Worm (Caenorhabditis elegans): ENCODE results near the gene T19H12.12.

T19H12.12 gene

DNA sequence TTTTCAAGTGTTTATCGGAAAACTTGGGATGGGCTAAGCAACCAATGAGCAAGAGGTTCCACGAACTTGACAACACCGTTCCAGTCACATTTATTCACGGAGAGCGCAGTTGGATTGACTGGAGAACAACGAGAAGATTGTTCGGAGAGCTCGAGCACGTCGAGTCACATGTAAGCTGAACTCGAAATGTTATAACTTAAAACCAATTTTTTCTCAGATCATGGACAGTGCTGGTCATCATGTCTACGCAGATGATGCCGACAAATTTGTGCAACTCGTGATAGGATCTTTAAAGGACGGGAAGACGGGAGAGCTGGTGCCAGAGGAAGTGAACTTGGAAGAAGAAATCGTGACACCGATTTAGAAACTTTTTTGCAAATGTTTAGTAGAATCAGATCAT, 38.1 kb upstream of the T19H12.12 start:
- no peak for TF ChIP-seq B0261.1 (tag; optimal IDR thresholded peaks at IDR 0.05)
- no peak for TF ChIP-seq snpc-3.4 (tag; optimal IDR thresholded peaks at IDR 0.05)
- no peak for TF ChIP-seq lin-26 (GFP tag; IDR thresholded peaks at IDR 0.05)
- TF ChIP-seq somi-1 (GFP tag; optimal IDR thresholded peaks at IDR 0.05) = no peak
- TF ChIP-seq snpc-4 (GFP tag; optimal IDR thresholded peaks at IDR 0.05) = no peak
- TF ChIP-seq snpc-4 (tag; optimal IDR thresholded peaks at IDR 0.05) = no peak
- TF ChIP-seq cebp-1 (GFP tag; IDR thresholded peaks at IDR 0.05) = no peak
- TF ChIP-seq cebp-1 (tag; optimal IDR thresholded peaks at IDR 0.05) = no peak
- TF ChIP-seq ekl-4 (GFP tag; IDR thresholded peaks at IDR 0.05) = no peak
- TF ChIP-seq unc-130 (GFP tag; optimal IDR thresholded peaks at IDR 0.05) = no peak
- TF ChIP-seq ceh-91 (GFP tag; IDR thresholded peaks at IDR 0.05) = no peak
- TF ChIP-seq Y95B8A.8 (GFP tag; IDR thresholded peaks at IDR 0.05) = no peak
- no peak for TF ChIP-seq ztf-26 (tag; optimal IDR thresholded peaks at IDR 0.05)
- no peak for TF ChIP-seq sdz-38 (tag; optimal IDR thresholded peaks at IDR 0.05)
- TF ChIP-seq unc-62 (GFP tag; optimal IDR thresholded peaks at IDR 0.05) = no peak

DNA sequence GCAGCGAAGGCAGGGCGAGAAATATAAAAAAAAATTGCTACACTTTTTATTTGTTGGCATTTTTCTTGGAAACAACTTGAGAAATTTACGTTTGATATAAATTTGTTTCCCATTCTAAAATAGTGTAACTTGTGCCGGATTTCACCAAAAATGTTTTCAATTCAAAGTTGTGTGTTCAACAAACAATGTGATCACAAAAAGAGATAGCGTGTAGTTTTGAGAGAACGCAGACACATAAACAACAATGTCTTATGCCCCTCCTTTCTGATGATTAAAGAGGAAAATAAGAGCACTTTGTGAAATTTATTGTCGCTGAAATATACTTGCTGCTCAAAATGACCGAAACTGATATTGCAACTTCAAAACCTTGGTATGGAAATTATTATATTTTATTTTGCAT, 37.2 kb upstream of the T19H12.12 start, which contains the start of gene abhd-5.1:
Gene abhd-5.1 (plus strand): TSS at position 230 of the 400 bp plus-strand sequence.
- no peak for TF ChIP-seq dpff-1 (tag; optimal IDR thresholded peaks at IDR 0.05)
- peak; percentile 29 for TF ChIP-seq nfyb-1 (GFP tag; IDR thresholded peaks at IDR 0.05)
- TF ChIP-seq T07F8.4 (tag; optimal IDR thresholded peaks at IDR 0.05) = no peak
- no peak for TF ChIP-seq nhr-120 (GFP tag; IDR thresholded peaks at IDR 0.05)
- TF ChIP-seq cebp-1 (GFP tag; IDR thresholded peaks at IDR 0.05) = no peak
- peak; percentile 41 for TF ChIP-seq cebp-1 (tag; optimal IDR thresholded peaks at IDR 0.05)
- no peak for TF ChIP-seq attf-3 (GFP tag; conservative IDR thresholded peaks at IDR 0.05)
- TF ChIP-seq attf-5 (GFP tag; optimal IDR thresholded peaks at IDR 0.05) = peak; percentile 1
- no peak for TF ChIP-seq lin-54 (GFP tag; optimal IDR thresholded peaks at IDR 0.05)
- TF ChIP-seq F55B11.4 (tag; optimal IDR thresholded peaks at IDR 0.05; ENCODE audit: borderline replicate concordance, insufficient read depth) = no peak
- TF ChIP-seq B0336.3 (GFP tag; IDR thresholded peaks at IDR 0.05) = 0 out of 2 replicates have a peak, but pooled peaks have one; percentile 22
- TF ChIP-seq akir-1 (GFP tag; optimal IDR thresholded peaks at IDR 0.05) = no peak
- no peak for TF ChIP-seq hrde-1 (tag; optimal IDR thresholded peaks at IDR 0.05; ENCODE audit: borderline replicate concordance)
- peak; percentile 11 for TF ChIP-seq nhr-80 (tag; optimal IDR thresholded peaks at IDR 0.05)
- peak in 1 of 3 experiments; percentile 8 for TF ChIP-seq lin-35 (GFP tag; optimal IDR thresholded peaks at IDR 0.05)
- peak; percentile 84 for TF ChIP-seq hmg-1.2 (GFP tag; IDR thresholded peaks at IDR 0.05)
- TF ChIP-seq pbrm-1 (GFP tag; IDR thresholded peaks at IDR 0.05) = 0 out of 2 replicates have a peak, but pooled peaks have one; percentile 37

DNA sequence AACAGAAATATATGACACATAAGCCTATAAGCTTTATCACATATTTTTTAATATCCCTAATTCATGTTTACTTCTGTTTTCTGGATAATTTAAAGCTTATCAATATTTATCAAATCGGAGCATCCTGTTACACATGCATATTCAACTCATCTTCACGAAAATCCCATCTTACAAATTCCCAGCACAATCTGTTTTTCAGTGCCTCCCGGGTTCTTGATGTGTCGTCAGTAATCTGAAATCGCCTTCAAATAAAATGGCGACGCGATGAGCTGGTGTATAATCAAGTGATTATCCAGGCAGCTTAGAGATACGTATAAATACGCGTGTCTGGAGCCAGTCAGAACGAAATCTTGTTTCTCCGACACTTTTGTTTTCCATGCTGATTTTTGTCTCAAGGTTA, 34.1 kb upstream of the T19H12.12 start:
- no peak for TF ChIP-seq egl-18 (GFP tag; IDR thresholded peaks at IDR 0.05)
- TF ChIP-seq hmg-1.2 (GFP tag; IDR thresholded peaks at IDR 0.05) = no peak
- TF ChIP-seq C06A6.2 (GFP tag; conservative IDR thresholded peaks at IDR 0.05) = no peak
- no peak for TF ChIP-seq lin-26 (GFP tag; IDR thresholded peaks at IDR 0.05)
- TF ChIP-seq K12H6.12 (tag; optimal IDR thresholded peaks at IDR 0.05) = no peak
- no peak for TF ChIP-seq F23B12.7 (tag; optimal IDR thresholded peaks at IDR 0.05; ENCODE audit: insufficient read depth)
- no peak for TF ChIP-seq madf-6 (GFP tag; IDR thresholded peaks at IDR 0.05)
- no peak for TF ChIP-seq nhr-179 (tag; optimal IDR thresholded peaks at IDR 0.05)
- no peak for TF ChIP-seq ceh-40 (GFP tag; IDR thresholded peaks at IDR 0.05)
- no peak for TF ChIP-seq hmg-20 (GFP tag; IDR thresholded peaks at IDR 0.05)
- no peak for TF ChIP-seq B0035.1 (tag; optimal IDR thresholded peaks at IDR 0.05)
- TF ChIP-seq pbrm-1 (GFP tag; IDR thresholded peaks at IDR 0.05) = no peak

Data from whole organism, young adult.